Worm (Caenorhabditis elegans): Measurements from ENCODE around the gene odr-1.

odr-1 gene

ce11 chrX:13511796-13512195, 39.0 kb downstream of the odr-1 start:
- TF ChIP-seq flh-1 (GFP tag; optimal IDR thresholded peaks at IDR 0.05) (peak; percentile 39), hlh-1 (tag; optimal IDR thresholded peaks at IDR 0.05) (no peak), sptf-1 (tag; optimal IDR thresholded peaks at IDR 0.05) (peak; percentile 87), mab-5 (tag; optimal IDR thresholded peaks at IDR 0.05) (no peak), ham-2 (GFP tag; optimal IDR thresholded peaks at IDR 0.05) (peak; percentile 44), cnd-1 (tag; optimal IDR thresholded peaks at IDR 0.05) (peak; percentile 90), nhr-76 (tag; optimal IDR thresholded peaks at IDR 0.05) (no peak), ceh-83 (GFP tag; optimal IDR thresholded peaks at IDR 0.05) (peak; percentile 80), tbx-8 (GFP tag; optimal IDR thresholded peaks at IDR 0.05) (peak; percentile 53), lin-32 (GFP tag; optimal IDR thresholded peaks at IDR 0.05) (peak; percentile 67), unc-62 (GFP tag; optimal IDR thresholded peaks at IDR 0.05) (peak; percentile 29), ztf-11 (tag; optimal IDR thresholded peaks at IDR 0.05) (no peak), mep-1 (tag; optimal IDR thresholded peaks at IDR 0.05) (peak; percentile 35), unc-120 (tag; optimal IDR thresholded peaks at IDR 0.05; ENCODE audit: poor library complexity, severe bottlenecking) (peak; percentile 86), sem-2 (GFP tag; optimal IDR thresholded peaks at IDR 0.05) (peak; percentile 72), nhr-12 (tag; optimal IDR thresholded peaks at IDR 0.05) (no peak), snpc-4 (tag; optimal IDR thresholded peaks at IDR 0.05) (no peak), mls-2 (tag; optimal IDR thresholded peaks at IDR 0.05) (peak; percentile 87), bed-3 (GFP tag; optimal IDR thresholded peaks at IDR 0.05) (peak; percentile 79), elt-1 (tag; optimal IDR thresholded peaks at IDR 0.05; ENCODE audit: borderline replicate concordance, insufficient read depth) (no peak), nhr-28 (tag; optimal IDR thresholded peaks at IDR 0.05) (peak; percentile 47), nhr-237 (tag; optimal IDR thresholded peaks at IDR 0.05) (no peak), ces-1 (GFP tag; optimal IDR thresholded peaks at IDR 0.05) (peak; percentile 14), lsy-2 (tag; optimal IDR thresholded peaks at IDR 0.05) (peak; percentile 8), lin-13 (tag; optimal IDR thresholded peaks at IDR 0.05) (peak; percentile 17), ceh-43 (GFP tag; optimal IDR thresholded peaks at IDR 0.05) (peak; percentile 82), ceh-39 (tag; optimal IDR thresholded peaks at IDR 0.05) (no peak), pha-4 (tag; optimal IDR thresholded peaks at IDR 0.05) (no peak), M03D4.4 (tag; optimal IDR thresholded peaks at IDR 0.05) (peak; percentile 79), drap-1 (GFP tag; optimal IDR thresholded peaks at IDR 0.05) (peak; percentile 84), zip-8 (tag; optimal IDR thresholded peaks at IDR 0.05) (no peak)

- TF ChIP-seq cnd-1 (tag; optimal IDR thresholded peaks at IDR 0.05) = no peak
- no peak for TF ChIP-seq zip-8 (tag; optimal IDR thresholded peaks at IDR 0.05)
- no peak for TF ChIP-seq ham-2 (GFP tag; optimal IDR thresholded peaks at IDR 0.05)
- TF ChIP-seq nhr-2 (tag; optimal IDR thresholded peaks at IDR 0.05) = no peak
- TF ChIP-seq hlh-1 (tag; optimal IDR thresholded peaks at IDR 0.05) = no peak
- no peak for TF ChIP-seq sem-2 (GFP tag; optimal IDR thresholded peaks at IDR 0.05)
- no peak for TF ChIP-seq blmp-1 (tag; optimal IDR thresholded peaks at IDR 0.05)
- no peak for TF ChIP-seq ztf-11 (tag; optimal IDR thresholded peaks at IDR 0.05)
- no peak for TF ChIP-seq lsy-2 (tag; optimal IDR thresholded peaks at IDR 0.05)
- TF ChIP-seq sptf-1 (tag; optimal IDR thresholded peaks at IDR 0.05) = no peak
- no peak for TF ChIP-seq pha-4 (tag; optimal IDR thresholded peaks at IDR 0.05)
- TF ChIP-seq mab-5 (tag; optimal IDR thresholded peaks at IDR 0.05) = no peak
Observed at ce11 chrX:13510997-13511396, 39.8 kb downstream of the odr-1 start, which contains the start of gene col-185. Gene col-185 (minus strand): TSS chrX:13511097.

DNA sequence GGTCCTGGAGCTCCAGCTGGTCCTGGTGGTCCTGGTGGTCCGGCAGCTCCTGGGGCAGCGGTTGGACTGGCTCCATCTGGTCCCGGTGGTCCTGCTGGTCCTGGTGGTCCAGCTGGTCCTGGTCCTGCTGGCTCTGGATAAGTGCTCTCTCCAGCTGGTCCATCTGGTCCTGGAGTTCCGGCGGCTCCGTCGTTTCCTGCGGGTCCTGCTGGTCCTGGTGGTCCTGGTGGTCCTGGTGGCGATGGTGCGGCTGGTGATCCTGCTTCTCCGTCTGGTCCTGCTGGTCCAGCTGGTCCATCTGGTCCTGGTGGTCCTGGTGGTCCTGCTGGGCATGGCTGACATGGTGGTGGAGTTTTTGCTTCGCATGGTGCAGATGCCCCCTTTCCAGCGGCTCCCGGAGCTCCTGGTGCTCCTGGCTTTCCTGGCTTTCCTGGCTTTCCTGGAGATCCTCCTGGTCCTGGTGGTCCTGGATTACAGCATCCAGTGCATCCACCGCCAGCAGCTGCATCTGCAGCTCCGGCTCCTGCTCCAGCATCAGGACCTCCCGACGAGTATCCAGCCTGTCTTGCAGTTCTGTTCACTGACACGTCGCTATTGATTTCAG, 40.5 kb downstream of the odr-1 start:
- TF ChIP-seq cnd-1 (tag; optimal IDR thresholded peaks at IDR 0.05) = no peak
- TF ChIP-seq zip-8 (tag; optimal IDR thresholded peaks at IDR 0.05) = no peak
- no peak for TF ChIP-seq ceh-43 (GFP tag; optimal IDR thresholded peaks at IDR 0.05)
- TF ChIP-seq bed-3 (GFP tag; optimal IDR thresholded peaks at IDR 0.05) = no peak

DNA sequence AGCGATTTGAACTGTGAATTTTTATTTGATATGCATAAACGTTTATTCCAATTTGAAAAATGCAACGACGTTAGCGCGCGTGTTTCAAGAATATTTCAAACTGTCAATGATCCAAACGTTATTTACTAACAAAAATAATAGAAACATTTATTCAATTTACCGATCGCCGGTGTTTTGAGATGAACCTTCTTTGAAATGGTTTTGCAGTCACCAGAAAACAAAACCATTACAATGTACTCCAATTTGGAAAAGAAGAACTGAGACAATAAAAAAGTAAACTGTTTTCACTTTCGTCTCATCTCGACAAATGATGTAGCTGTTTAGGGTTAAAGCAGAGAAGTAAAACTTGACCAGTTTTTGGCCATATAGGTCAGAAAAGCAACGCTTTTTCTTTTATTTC, 43.6 kb downstream of the odr-1 start, which contains the start of gene H06A10.1:
TSS of gene H06A10.1 (plus strand) at position 301 of the 400 bp plus-strand sequence.
- TF ChIP-seq M03D4.4 (tag; optimal IDR thresholded peaks at IDR 0.05) (no peak), nhr-28 (tag; optimal IDR thresholded peaks at IDR 0.05) (no peak), nhr-76 (tag; optimal IDR thresholded peaks at IDR 0.05) (no peak), mls-2 (tag; optimal IDR thresholded peaks at IDR 0.05) (no peak), ham-2 (GFP tag; optimal IDR thresholded peaks at IDR 0.05) (no peak), sem-2 (GFP tag; optimal IDR thresholded peaks at IDR 0.05) (no peak), mep-1 (tag; optimal IDR thresholded peaks at IDR 0.05) (no peak)

Data from whole organism, mixed stage, embryonic.